Fruit fly (Drosophila melanogaster) whole organism, embryonic: ENCODE measurements around the gene CG2909.

Experiments used
- Antp ChIP-seq: fragments of 200-800 bp; sonication (Bioruptor generic); optimal IDR thresholded peaks from 3 replicates; lab custom pipeline; 2016; ENCODE audit warnings: missing biosample characterization, missing genetic modification characterization
- Atf3 ChIP-seq: fragments of 200-800 bp; sonication (Bioruptor generic); optimal IDR thresholded peaks from 3 replicates; lab custom pipeline; 2016; ENCODE audit warnings: missing biosample characterization, missing genetic modification characterization
- Bdp1 ChIP-seq: fragments of 200-800 bp; sonication (Bioruptor generic); optimal IDR thresholded peaks from 3 replicates; lab custom pipeline; 2016; ENCODE audit warnings: missing biosample characterization, missing genetic modification characterization
- CG10543 ChIP-seq: fragments of 200-800 bp; sonication (Bioruptor generic); optimal IDR thresholded peaks from 3 replicates; lab custom pipeline; 2017; ENCODE audit warnings: missing biosample characterization, mild to moderate bottlenecking, missing genetic modification characterization, moderate library complexity
- CG10654 ChIP-seq: fragments of 200-800 bp; sonication (Bioruptor generic); optimal IDR thresholded peaks from 2 replicates; lab custom pipeline; 2016; ENCODE audit warnings: missing biosample characterization, missing genetic modification characterization
- CG11696 ChIP-seq: fragments of 200-800 bp; sonication (Bioruptor generic); IDR thresholded peaks from 2 replicates; pipeline ENCODE4 v1.3.6; 2022; ENCODE audit warnings: missing biosample characterization, missing genetic modification characterization
- CG12769 ChIP-seq: fragments of 200-800 bp; sonication (Bioruptor generic); optimal IDR thresholded peaks from 2 replicates; lab custom pipeline; 2019; ENCODE audit warnings: missing biosample characterization, mild to moderate bottlenecking, missing genetic modification characterization, moderate library complexity
- CG13123 ChIP-seq: fragments of 200-800 bp; sonication (Bioruptor generic); optimal IDR thresholded peaks from 2 replicates; lab custom pipeline; 2016; ENCODE audit warnings: missing biosample characterization, missing genetic modification characterization
- CG15011 ChIP-seq: fragments of 200-800 bp; sonication (Bioruptor generic); optimal IDR thresholded peaks from 3 replicates; lab custom pipeline; 2018; ENCODE audit warnings: missing biosample characterization, mild to moderate bottlenecking, missing genetic modification characterization
- CG15269 ChIP-seq: fragments of 200-800 bp; sonication (Bioruptor generic); optimal IDR thresholded peaks from 2 replicates; lab custom pipeline; 2018; ENCODE audit warnings: missing biosample characterization, mild to moderate bottlenecking, missing genetic modification characterization, moderate library complexity
- CG1647 ChIP-seq: fragments of 200-800 bp; sonication (Bioruptor generic); optimal IDR thresholded peaks from 3 replicates; lab custom pipeline; 2016; ENCODE audit warnings: missing biosample characterization, missing genetic modification characterization
- CG17328 ChIP-seq: fragments of 200-800 bp; sonication (Bioruptor generic); IDR thresholded peaks from 2 replicates; pipeline ENCODE4 v1.3.6; 2022; ENCODE audit warnings: missing biosample characterization, missing genetic modification characterization
- CG3838 ChIP-seq: fragments of 200-800 bp; sonication (Bioruptor generic); optimal IDR thresholded peaks from 3 replicates; lab custom pipeline; 2016; ENCODE audit warnings: missing biosample characterization, missing genetic modification characterization
- CG4730 ChIP-seq: fragments of 200-800 bp; sonication (Bioruptor generic); IDR thresholded peaks from 2 replicates; pipeline ENCODE4 v1.3.6; 2022; ENCODE audit warnings: missing biosample characterization, missing genetic modification characterization
- CG5180 ChIP-seq: fragments of 200-800 bp; sonication (Bioruptor generic); optimal IDR thresholded peaks from 3 replicates; lab custom pipeline; 2017; ENCODE audit warnings: missing biosample characterization, missing genetic modification characterization, mild to moderate bottlenecking, moderate library complexity, missing genetic modification reagents
- CG5245 ChIP-seq: fragments of 200-800 bp; sonication (Bioruptor generic); optimal IDR thresholded peaks from 3 replicates; lab custom pipeline; 2016; ENCODE audit warnings: missing biosample characterization, missing genetic modification characterization
- CG6765 ChIP-seq: fragments of 200-800 bp; sonication (Bioruptor generic); optimal IDR thresholded peaks from 3 replicates; lab custom pipeline; 2017; ENCODE audit warnings: missing biosample characterization, mild to moderate bottlenecking, missing genetic modification characterization
- CG7556 ChIP-seq: fragments of 200-800 bp; sonication (Bioruptor generic); optimal IDR thresholded peaks from 2 replicates; lab custom pipeline; 2017; ENCODE audit warnings: missing biosample characterization, mild to moderate bottlenecking, missing genetic modification characterization
- CG7987 ChIP-seq: fragments of 200-800 bp; sonication (Bioruptor generic); optimal IDR thresholded peaks from 2 replicates; lab custom pipeline; 2018; ENCODE audit warnings: missing biosample characterization, mild to moderate bottlenecking, missing genetic modification characterization, moderate library complexity
- CG9797 ChIP-seq: fragments of 200-800 bp; sonication (Bioruptor generic); optimal IDR thresholded peaks from 3 replicates; lab custom pipeline; 2018; ENCODE audit warnings: missing biosample characterization, mild to moderate bottlenecking, missing genetic modification characterization
- CG9876 ChIP-seq: fragments of 200-800 bp; sonication (Bioruptor generic); optimal IDR thresholded peaks from 2 replicates; lab custom pipeline; 2016; ENCODE audit warnings: missing biosample characterization, missing genetic modification characterization
- Deaf1 ChIP-seq: fragments of 200-800 bp; optimal IDR thresholded peaks from 3 replicates; lab custom pipeline; 2019; ENCODE audit warnings: missing biosample characterization, mild to moderate bottlenecking, missing genetic modification characterization, moderate library complexity
- GATAe ChIP-seq: fragments of 200-800 bp; sonication (Bioruptor generic); conservative IDR thresholded peaks from 2 replicates; pipeline ENCODE4 v1.3.6; 2022; ENCODE audit warnings: missing biosample characterization, missing genetic modification characterization
- Hmx ChIP-seq: fragments of 200-800 bp; sonication (Bioruptor generic); optimal IDR thresholded peaks from 2 replicates; lab custom pipeline; 2016; ENCODE audit warnings: missing biosample characterization, missing genetic modification characterization
- Hr39 ChIP-seq: fragments of >200 bp; optimal IDR thresholded peaks from 2 replicates; lab custom pipeline; 2017
- Med ChIP-seq: fragments of 200-800 bp; sonication (Bioruptor generic); peaks from one replicate; lab custom pipeline; 2016; ENCODE audit warnings: missing biosample characterization, missing genetic modification characterization, mild to moderate bottlenecking, inconsistent platforms, moderate library complexity
- Nf-YB ChIP-seq: fragments of 200-800 bp; sonication (Bioruptor generic); optimal IDR thresholded peaks from 3 replicates; lab custom pipeline; 2019; ENCODE audit warnings: missing biosample characterization, mild to moderate bottlenecking, missing genetic modification characterization, moderate library complexity
- Pdp1 ChIP-seq, 2 experiments: fragments of 200-800 bp; sonication (Bioruptor generic); optimal IDR thresholded peaks; 3 replicates each; lab custom pipeline; 2016; ENCODE audit warnings: missing biosample characterization in 2 of 2, missing genetic modification characterization in 2 of 2, mild to moderate bottlenecking in 1 of 2, moderate library complexity in 1 of 2
- Sin3A ChIP-seq: fragments of >200 bp; optimal IDR thresholded peaks from 2 replicates; lab custom pipeline; 2018
- Usf ChIP-seq: fragments of 200-800 bp; sonication (Bioruptor generic); optimal IDR thresholded peaks from 2 replicates; lab custom pipeline; 2017; ENCODE audit warnings: missing genotype, missing biosample characterization, missing genetic modification characterization
- Vsx1 ChIP-seq: fragments of 200-800 bp; sonication (Bioruptor generic); optimal IDR thresholded peaks from 2 replicates; lab custom pipeline; 2017; ENCODE audit warnings: missing biosample characterization, mild to moderate bottlenecking, missing genetic modification characterization, missing genetic modification reagents
- ap ChIP-seq: fragments of 200-800 bp; sonication (Bioruptor generic); IDR thresholded peaks from 2 replicates; pipeline ENCODE4 v1.3.6; 2022; ENCODE audit warnings: missing biosample characterization, missing genetic modification characterization
- chinmo ChIP-seq: fragments of 200-800 bp; sonication (Bioruptor generic); IDR thresholded peaks from 4 replicates; pipeline ENCODE4 v1.3.6; 2022; ENCODE audit warnings: missing biosample characterization, missing genetic modification characterization; ENCODE audit not compliant: partially characterized antibody
- ci ChIP-seq: fragments of 200-800 bp; sonication (Bioruptor generic); IDR thresholded peaks from 3 replicates; pipeline ENCODE4 v1.3.6; 2022; ENCODE audit warnings: missing biosample characterization, missing genetic modification characterization
- crol ChIP-seq: fragments of 200-800 bp; sonication (Bioruptor generic); IDR thresholded peaks from 2 replicates; pipeline ENCODE4 v1.3.6; 2022; ENCODE audit warnings: missing biosample characterization, missing genetic modification characterization
- eve ChIP-seq, 2 experiments: fragments of >200 bp; optimal IDR thresholded peaks; 2 replicates each; lab custom pipeline; 2017; ENCODE audit warnings: missing biosample characterization in 2 of 2, missing genetic modification characterization in 2 of 2
- lab ChIP-seq: fragments of 200-800 bp; sonication (Bioruptor generic); optimal IDR thresholded peaks from 3 replicates; lab custom pipeline; 2017; ENCODE audit warnings: missing biosample characterization, missing genetic modification characterization, mild to moderate bottlenecking, moderate library complexity, missing genetic modification reagents
- lov ChIP-seq, 2 experiments: fragments of 200-800 bp in 1 of 2; fragments of >200 bp in 1 of 2; sonication (Bioruptor generic) in 1 of 2; IDR thresholded peaks in 1 of 2; optimal IDR thresholded peaks in 1 of 2; 2 replicates in 1 of 2; 3 replicates in 1 of 2; pipeline versions ENCODE4 v1.3.6 to Lab custom; 2017 to 2022; ENCODE audit warnings: missing biosample characterization in 1 of 2, missing genetic modification characterization in 1 of 2
- mirr ChIP-seq: fragments of 200-800 bp; sonication (Bioruptor generic); optimal IDR thresholded peaks from 3 replicates; lab custom pipeline; 2018; ENCODE audit warnings: missing biosample characterization, mild to moderate bottlenecking, missing genetic modification characterization
- nerfin-2 ChIP-seq: fragments of 200-800 bp; sonication (Bioruptor generic); IDR thresholded peaks from 2 replicates; pipeline ENCODE4 v1.3.6; 2022; ENCODE audit warnings: missing biosample characterization, missing genetic modification characterization; ENCODE audit not compliant: partially characterized antibody
- otp ChIP-seq: fragments of 200-800 bp; sonication (Bioruptor generic); IDR thresholded peaks from 3 replicates; pipeline ENCODE4, ENCODE4 v1.3.6; 2022; ENCODE audit warnings: missing biosample characterization, missing genetic modification characterization
- pho ChIP-seq: fragments of 200-800 bp; sonication (Bioruptor generic); optimal IDR thresholded peaks from 2 replicates; lab custom pipeline; 2016; ENCODE audit warnings: missing biosample characterization, missing genetic modification characterization
- stwl ChIP-seq: fragments of 200-800 bp; sonication (Bioruptor generic); optimal IDR thresholded peaks from 3 replicates; lab custom pipeline; 2018; ENCODE audit warnings: missing biosample characterization, mild to moderate bottlenecking, missing genetic modification characterization, moderate library complexity
- sug ChIP-seq: fragments of 200-800 bp; optimal IDR thresholded peaks from 2 replicates; lab custom pipeline; 2019; ENCODE audit warnings: missing biosample characterization, mild to moderate bottlenecking, missing genetic modification characterization, moderate library complexity
- tll ChIP-seq, 2 experiments: fragments of 200-800 bp in 1 of 2; fragments of >200 bp in 1 of 2; sonication (Bioruptor generic) in 1 of 2; optimal IDR thresholded peaks; 2 replicates each; lab custom pipeline; 2017 to 2019; ENCODE audit warnings: missing biosample characterization in 2 of 2, missing genetic modification characterization in 2 of 2, mild to moderate bottlenecking in 1 of 2, moderate library complexity in 1 of 2
- ttk ChIP-seq: fragments of 200-800 bp; sonication (Bioruptor generic); IDR thresholded peaks from 2 replicates; pipeline ENCODE4 v2.1.2; 2022; ENCODE audit warnings: missing biosample characterization, missing genetic modification characterization
- tx ChIP-seq: fragments of 200-800 bp; sonication (Bioruptor generic); optimal IDR thresholded peaks from 2 replicates; lab custom pipeline; 2016; ENCODE audit warnings: missing biosample characterization, missing genetic modification characterization

The CG2909 gene

dm6 chrX:10369315-10369714, 43.1 kb downstream of the CG2909 start (continued):
- no peak for TF ChIP-seq nerfin-2
- TF ChIP-seq Usf (GFP tag; lab: Kevin White, UChicago) = no peak
- TF ChIP-seq CG10543 (GFP tag; lab: Kevin White, UChicago) = peak; percentile 21
- no peak for TF ChIP-seq CG10654 (GFP tag; lab: Kevin White, UChicago)
- 0 out of 3 replicates have a peak, but pooled peaks have one; percentile 32 for TF ChIP-seq ci
- no peak for TF ChIP-seq ttk (GFP tag; lab: Robert Waterston, UW)
- no peak for TF ChIP-seq Sin3A (lab: Kevin White, UChicago)
- TF ChIP-seq tll (GFP tag; optimal IDR thresholded peaks at IDR 0.05; lab: Kevin White, UChicago) = no peak
- peak; percentile 44 for TF ChIP-seq Deaf1 (tag; lab: Kevin White, UChicago)
- TF ChIP-seq chinmo (GFP tag; lab: Robert Waterston, UW) = no peak
- TF ChIP-seq Vsx1 (GFP tag; lab: Kevin White, UChicago) = peak; percentile 0
- no peak for TF ChIP-seq Atf3 (GFP tag; lab: Kevin White, UChicago)
- TF ChIP-seq lov (optimal IDR thresholded peaks at IDR 0.05; lab: Kevin White, UChicago) = no peak
- TF ChIP-seq lov (GFP tag; IDR thresholded peaks at IDR 0.05; lab: Robert Waterston, UW) = no peak
- no peak for TF ChIP-seq Antp (GFP tag; lab: Kevin White, UChicago)
- no peak for TF ChIP-seq CG4730 (GFP tag; lab: Robert Waterston, UW)
- peak; percentile 57 for TF ChIP-seq CG12769 (tag; lab: Kevin White, UChicago)
- TF ChIP-seq CG9876 = no peak
- no peak for TF ChIP-seq CG15269 (tag; lab: Kevin White, UChicago)
- TF ChIP-seq CG7556 (GFP tag; lab: Kevin White, UChicago) = no peak
- no peak for TF ChIP-seq Bdp1 (GFP tag; lab: Kevin White, UChicago)
- no peak for TF ChIP-seq CG13123
- TF ChIP-seq CG17328 (GFP tag; lab: Robert Waterston, UW) = no peak

DNA sequence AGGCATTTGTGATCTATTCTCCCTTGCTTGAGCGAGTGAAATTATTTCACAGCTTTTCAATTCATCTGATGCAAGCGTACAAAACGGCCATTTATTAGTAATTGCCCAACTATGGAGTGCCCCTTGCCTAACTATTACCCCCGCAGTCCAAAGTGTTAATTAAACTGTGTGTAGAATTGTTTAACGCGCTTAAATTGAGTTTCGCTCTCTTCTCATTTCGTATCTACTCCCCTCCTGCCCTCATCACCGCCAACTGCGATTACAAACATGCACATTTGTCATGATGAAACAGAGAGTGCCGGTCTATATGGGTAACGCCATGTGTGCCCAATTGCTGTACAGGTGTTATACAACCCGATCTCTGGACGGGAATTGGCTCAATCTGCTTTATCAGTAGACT, 43.5 kb downstream of the CG2909 start:
- TF ChIP-seq tx (GFP tag; lab: Kevin White, UChicago) = no peak
- no peak for TF ChIP-seq CG3838 (GFP tag; lab: Kevin White, UChicago)
- no peak for TF ChIP-seq CG15011 (GFP tag; lab: Kevin White, UChicago)
- TF ChIP-seq Med (GFP tag; lab: Kevin White, UChicago) = peak; percentile 41
- peak; percentile 52; the same call in 1 of the 2 replicates for TF ChIP-seq crol (GFP tag; lab: Robert Waterston, UW)
- no peak for TF ChIP-seq Hr39 (lab: Kevin White, UChicago)
- no peak for TF ChIP-seq CG6765 (GFP tag; lab: Kevin White, UChicago)
- no peak for TF ChIP-seq CG5180
- TF ChIP-seq CG1647 (GFP tag; lab: Kevin White, UChicago) = no peak
- peak in 1 of 2 experiments; percentile 80 for TF ChIP-seq Pdp1 (GFP tag; optimal IDR thresholded peaks at IDR 0.05; lab: Kevin White, UChicago)
- no peak for TF ChIP-seq CG9797 (GFP tag; lab: Kevin White, UChicago)
- TF ChIP-seq otp = peak; percentile 72; the same call in 2 of the 3 replicates
- no peak for TF ChIP-seq eve (GFP tag; optimal IDR thresholded peaks at IDR 0.05; lab: Kevin White, UChicago)
- no peak for TF ChIP-seq stwl
- TF ChIP-seq, all 482 proteins: peak for 4

DNA sequence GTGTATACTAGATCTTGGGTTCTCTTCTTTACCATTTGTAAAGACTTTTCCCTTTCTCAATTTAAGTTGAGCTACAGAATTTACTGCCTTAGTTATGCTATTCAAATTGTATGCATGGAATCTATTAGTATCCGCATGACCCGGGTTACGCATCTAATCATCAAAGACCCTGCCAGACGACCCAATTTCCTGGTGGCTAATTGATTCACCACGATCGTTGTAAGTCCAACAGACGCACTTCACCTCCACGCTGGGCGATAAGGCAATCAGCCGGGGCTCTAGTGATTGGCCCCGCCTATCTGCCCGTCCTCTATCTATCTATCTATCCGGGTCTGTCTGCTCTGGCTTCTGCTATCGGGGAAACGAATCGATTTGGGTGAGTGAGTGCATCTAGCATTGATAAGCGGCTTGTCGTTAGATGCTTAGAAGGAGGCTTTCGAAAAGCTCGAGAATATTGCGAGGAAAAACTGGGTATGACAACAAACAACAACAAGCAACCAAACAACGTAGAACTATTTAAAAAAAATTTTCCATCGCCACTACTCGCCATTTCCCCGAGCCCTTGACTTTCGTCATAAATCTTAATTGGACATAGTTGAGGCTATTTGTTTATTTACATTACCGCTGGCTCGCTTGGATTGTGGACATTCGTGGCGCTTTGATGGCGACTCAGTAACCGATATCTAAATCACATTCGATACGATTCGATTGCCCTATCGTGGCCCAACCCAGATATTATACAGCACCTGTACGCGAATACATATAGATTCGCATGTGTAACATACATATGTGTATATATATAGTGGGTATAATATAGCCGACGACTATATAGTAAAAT, 44.2 kb downstream of the CG2909 start:
- TF ChIP-seq Nf-YB (GFP tag; lab: Kevin White, UChicago) (peak; percentile 63), CG11696 (GFP tag; lab: Robert Waterston, UW) (no peak), Hmx (no peak), sug (tag; lab: Kevin White, UChicago) (peak; percentile 76), Med (GFP tag; lab: Kevin White, UChicago) (peak; percentile 53), mirr (GFP tag; lab: Kevin White, UChicago) (peak; percentile 39), ap (GFP tag; lab: Robert Waterston, UW) (peak; percentile 5; the same call in 1 of the 2 replicates), pho (GFP tag; lab: Kevin White, UChicago) (no peak), GATAe (peak; percentile 54; the same call in 1 of the 2 replicates), CG7987 (peak; percentile 38), CG5245 (no peak), chinmo (GFP tag; lab: Robert Waterston, UW) (0 out of 4 replicates have a peak, but pooled peaks have one; percentile 44), lab (GFP tag; lab: Kevin White, UChicago) (peak; percentile 36)
